Worm (Caenorhabditis elegans) whole organism, young adult: ENCODE results near the gene fbxa-152.

ENCODE experiments used
- C06A6.2 ChIP-seq: fragments of 200-800 bp; sonication (Bioruptor generic); conservative IDR thresholded peaks from 2 replicates; pipeline ENCODE4 v1.3.6; 2022; ENCODE audit warnings: missing genetic modification characterization, missing compliant biosample characterization
- F22D6.2 ChIP-seq: sonication (generic microtip); optimal IDR thresholded peaks from 2 replicates; lab custom pipeline; 2016; ENCODE audit warnings: mild to moderate bottlenecking, missing genetic modification characterization, missing compliant biosample characterization
- F49E8.2 ChIP-seq: sonication (generic microtip); optimal IDR thresholded peaks from 3 replicates; lab custom pipeline; 2017; ENCODE audit warnings: missing genetic modification characterization, mild to moderate bottlenecking, missing compliant biosample characterization, antibody characterized with exemption, moderate library complexity; ENCODE audit not compliant: insufficient read depth
- F57A8.1 ChIP-seq: fragments of 200-800 bp; sonication (Bioruptor generic); optimal IDR thresholded peaks from 2 replicates; lab custom pipeline; 2018; ENCODE audit warnings: mild to moderate bottlenecking, missing genetic modification characterization, moderate library complexity, missing compliant biosample characterization
- F57C9.4 ChIP-seq: sonication (generic microtip); optimal IDR thresholded peaks from 2 replicates; lab custom pipeline; 2017; ENCODE audit warnings: mild to moderate bottlenecking, missing genetic modification characterization, missing compliant biosample characterization
- T07F8.4 ChIP-seq: sonication (generic microtip); optimal IDR thresholded peaks from 2 replicates; lab custom pipeline; 2016; ENCODE audit warnings: mild to moderate bottlenecking, missing genetic modification characterization, moderate library complexity, missing compliant biosample characterization
- Y56A3A.18 ChIP-seq: fragments of 200-800 bp; sonication (Bioruptor generic); IDR thresholded peaks from 2 replicates; pipeline ENCODE4 v1.3.6; 2022; ENCODE audit warnings: missing genetic modification reagents, missing genetic modification characterization, missing compliant biosample characterization
- atf-7 ChIP-seq: sonication (generic microtip); optimal IDR thresholded peaks from 2 replicates; lab custom pipeline; 2017; ENCODE audit warnings: mild to moderate bottlenecking, missing genetic modification characterization, missing compliant biosample characterization
- bed-1 ChIP-seq: fragments of 200-800 bp; sonication (Bioruptor generic); IDR thresholded peaks from 2 replicates; pipeline ENCODE4 v1.3.6; 2022; ENCODE audit warnings: missing genetic modification reagents, missing genetic modification characterization, missing compliant biosample characterization
- ceh-58 ChIP-seq: fragments of 200-800 bp; sonication (Bioruptor generic); IDR thresholded peaks from 2 replicates; pipeline ENCODE4 v1.3.6; 2022; ENCODE audit warnings: missing genetic modification characterization, missing compliant biosample characterization
- ceh-91 ChIP-seq: fragments of 200-800 bp; sonication (Bioruptor generic); IDR thresholded peaks from 2 replicates; pipeline ENCODE4 v1.3.6; 2022; ENCODE audit warnings: missing genetic modification reagents, missing genetic modification characterization, missing compliant biosample characterization
- dpff-1 ChIP-seq: sonication (generic microtip); optimal IDR thresholded peaks from 2 replicates; lab custom pipeline; 2017; ENCODE audit warnings: mild to moderate bottlenecking, missing genetic modification characterization, missing compliant biosample characterization
- dpl-1 ChIP-seq: fragments of 150-350 bp; optimal IDR thresholded peaks from 2 replicates; lab custom pipeline; 2014; ENCODE audit warnings: missing biosample characterization, missing genetic modification reagents, missing genetic modification characterization
- egl-44 ChIP-seq: fragments of 200-800 bp; sonication (Bioruptor generic); IDR thresholded peaks from 2 replicates; pipeline ENCODE4 v1.3.6; 2022; ENCODE audit warnings: missing genetic modification reagents, missing genetic modification characterization, missing compliant biosample characterization
- hlh-26 ChIP-seq: fragments of 200-800 bp; sonication (Bioruptor generic); conservative IDR thresholded peaks from 2 replicates; pipeline ENCODE4 v1.3.6; 2022; ENCODE audit warnings: missing genetic modification reagents, missing genetic modification characterization, missing compliant biosample characterization
- hmg-1.2 ChIP-seq: fragments of 200-800 bp; sonication (Bioruptor generic); IDR thresholded peaks from 2 replicates; pipeline ENCODE4 v1.3.6; 2022; ENCODE audit warnings: missing genetic modification reagents, missing genetic modification characterization, missing compliant biosample characterization
- hmg-20 ChIP-seq: fragments of 200-800 bp; sonication (Bioruptor generic); IDR thresholded peaks from 2 replicates; pipeline ENCODE4 v1.3.6; 2022; ENCODE audit warnings: missing genetic modification reagents, missing genetic modification characterization, missing compliant biosample characterization
- lin-35 ChIP-seq, 3 experiments: fragments of 150-350 bp in 2 of 3; sonication (generic microtip) in 1 of 3; optimal IDR thresholded peaks; 2 replicates each; lab custom pipeline; 2014 to 2018; ENCODE audit warnings: missing biosample characterization in 3 of 3, missing genetic modification characterization in 3 of 3, missing genetic modification reagents in 3 of 3
- lin-54 ChIP-seq: fragments of 200-800 bp; sonication (Bioruptor generic); optimal IDR thresholded peaks from 2 replicates; lab custom pipeline; 2018; ENCODE audit warnings: mild to moderate bottlenecking, missing genetic modification characterization, missing compliant biosample characterization
- madf-6 ChIP-seq: fragments of 200-800 bp; sonication (Bioruptor generic); IDR thresholded peaks from 2 replicates; pipeline ENCODE4 v1.3.6; 2022; ENCODE audit warnings: missing genetic modification reagents, missing genetic modification characterization, missing compliant biosample characterization
- nhr-120 ChIP-seq: fragments of 200-800 bp; sonication (Bioruptor generic); IDR thresholded peaks from 2 replicates; pipeline ENCODE4 v1.3.6; 2022; ENCODE audit warnings: missing genetic modification characterization, missing compliant biosample characterization
- nhr-90 ChIP-seq: sonication (generic microtip); optimal IDR thresholded peaks from 2 replicates; lab custom pipeline; 2016; ENCODE audit warnings: missing genotype, mild to moderate bottlenecking, missing genetic modification characterization, missing compliant biosample characterization
- pbrm-1 ChIP-seq: fragments of 200-800 bp; sonication (Bioruptor generic); IDR thresholded peaks from 2 replicates; pipeline ENCODE4 v1.3.6; 2022; ENCODE audit warnings: missing genetic modification reagents, missing genetic modification characterization, missing compliant biosample characterization
- rcor-1 ChIP-seq: fragments of 200-800 bp; sonication (Bioruptor generic); IDR thresholded peaks from 2 replicates; pipeline ENCODE4 v1.3.6; 2022; ENCODE audit warnings: missing genetic modification reagents, missing genetic modification characterization, missing compliant biosample characterization
- rec-8 ChIP-seq, 2 experiments: sonication (generic microtip); optimal IDR thresholded peaks; 2 replicates each; lab custom pipeline; 2016; ENCODE audit warnings: mild to moderate bottlenecking in 2 of 2, missing genetic modification characterization in 2 of 2, missing genetic modification reagents in 2 of 2, missing genotype in 2 of 2, missing biosample characterization in 1 of 2, missing compliant biosample characterization in 1 of 2, moderate library complexity in 1 of 2
- sea-2 ChIP-seq: fragments of 200-800 bp; sonication (Bioruptor generic); IDR thresholded peaks from 2 replicates; pipeline ENCODE4 v1.3.6; 2022; ENCODE audit warnings: missing genetic modification characterization, missing compliant biosample characterization
- snpc-1.1 ChIP-seq: sonication (generic microtip); optimal IDR thresholded peaks from 2 replicates; lab custom pipeline; 2017; ENCODE audit warnings: missing genetic modification characterization, mild to moderate bottlenecking, missing compliant biosample characterization, antibody characterized with exemption, moderate library complexity, missing genotype, missing genetic modification reagents; ENCODE audit not compliant: insufficient read depth
- snpc-3.4 ChIP-seq: sonication (generic microtip); optimal IDR thresholded peaks from 2 replicates; lab custom pipeline; 2017; ENCODE audit warnings: missing genetic modification characterization, mild to moderate bottlenecking, missing compliant biosample characterization, antibody characterized with exemption, moderate library complexity, missing genotype, missing genetic modification reagents
- somi-1 ChIP-seq: fragments of 200-800 bp; sonication (Bioruptor generic); optimal IDR thresholded peaks from 2 replicates; lab custom pipeline; 2018; ENCODE audit warnings: mild to moderate bottlenecking, missing genetic modification characterization, missing compliant biosample characterization
- tbp1 ChIP-seq: fragments of 200-800 bp; sonication (Bioruptor generic); optimal IDR thresholded peaks from 2 replicates; lab custom pipeline; 2018; ENCODE audit warnings: mild to moderate bottlenecking, missing genetic modification characterization, missing compliant biosample characterization
- tbx-9 ChIP-seq: sonication (generic microtip); optimal IDR thresholded peaks from 2 replicates; lab custom pipeline; 2016; ENCODE audit warnings: borderline replicate concordance, missing genetic modification characterization, inconsistent platforms, missing compliant biosample characterization
- tlf-1 ChIP-seq: fragments of 200-800 bp; sonication (Bioruptor generic); optimal IDR thresholded peaks from 2 replicates; lab custom pipeline; 2018; ENCODE audit warnings: mild to moderate bottlenecking, missing genetic modification characterization, missing compliant biosample characterization
- unc-62 ChIP-seq: fragments of 150-350 bp; optimal IDR thresholded peaks from 2 replicates; lab custom pipeline; 2014; ENCODE audit warnings: missing biosample characterization, missing genetic modification reagents, missing genetic modification characterization
- ztf-18 ChIP-seq: sonication (generic microtip); optimal IDR thresholded peaks from 2 replicates; lab custom pipeline; 2016; ENCODE audit warnings: missing genotype, mild to moderate bottlenecking, missing genetic modification characterization, missing compliant biosample characterization
- ztf-28 ChIP-seq: fragments of 200-800 bp; sonication (Bioruptor generic); IDR thresholded peaks from 2 replicates; pipeline ENCODE4 v1.3.6; 2022; ENCODE audit warnings: missing genetic modification reagents, missing genetic modification characterization, missing compliant biosample characterization

The fbxa-152 gene

ce11 chrV:15621518-15621917 is 19.4 kb upstream of the fbxa-152 start, which contains the start of gene C55A1.1:
C55A1.1 (plus strand) TSS chrV:15621818.
- no peak for TF ChIP-seq snpc-3.4 (tag; lab: Kevin White, UChicago)
- TF ChIP-seq egl-44 (GFP tag; lab: Robert Waterston, UW) = no peak
- TF ChIP-seq F49E8.2 (tag; lab: Kevin White, UChicago) = no peak
- TF ChIP-seq hlh-26 (GFP tag; lab: Robert Waterston, UW) = no peak
- no peak for TF ChIP-seq ceh-58 (GFP tag; lab: Robert Waterston, UW)
- no peak for TF ChIP-seq madf-6
- TF ChIP-seq nhr-90 (tag; lab: Kevin White, UChicago) = no peak
- TF ChIP-seq, all 124 proteins: peak for 0

- TF ChIP-seq rcor-1 = no peak
- no peak for TF ChIP-seq unc-62 (GFP tag; lab: Kevin White, UChicago)
- TF ChIP-seq ztf-28 = no peak
- TF ChIP-seq bed-1 (GFP tag; lab: Robert Waterston, UW) = no peak
- no peak for TF ChIP-seq atf-7 (tag; lab: Kevin White, UChicago)
- TF ChIP-seq madf-6 = no peak
- no peak for TF ChIP-seq tlf-1
- no peak for TF ChIP-seq sea-2
- TF ChIP-seq tbx-9 = no peak
- no peak for TF ChIP-seq lin-54
- TF ChIP-seq Y56A3A.18 (GFP tag; lab: Robert Waterston, UW) = no peak
- TF ChIP-seq dpff-1 (tag; lab: Kevin White, UChicago) = no peak
- TF ChIP-seq tbp1 (GFP tag; lab: Kevin White, UChicago) = no peak
- no peak for TF ChIP-seq hmg-20 (GFP tag; lab: Robert Waterston, UW)
- TF ChIP-seq, all 124 proteins: peak for 0
Measured at ce11 chrV:15614534-15614933, 12.4 kb upstream of the fbxa-152 start.

ce11 chrV:15612886-15613285 is 10.7 kb upstream of the fbxa-152 start, which contains the start of gene str-263:
str-263 (plus strand) TSS chrV:15613186.
- TF ChIP-seq snpc-1.1 (tag; lab: Kevin White, UChicago) = no peak
- no peak for TF ChIP-seq pbrm-1 (GFP tag; lab: Robert Waterston, UW)
- no peak for TF ChIP-seq nhr-120
- TF ChIP-seq F57A8.1 = no peak
- no peak for TF ChIP-seq lin-35 (GFP tag; optimal IDR thresholded peaks at IDR 0.05; lab: Kevin White, UChicago)
- TF ChIP-seq F22D6.2 (tag; lab: Kevin White, UChicago) = no peak
- TF ChIP-seq dpl-1 = no peak
- TF ChIP-seq ceh-91 (GFP tag; lab: Robert Waterston, UW) = no peak
- TF ChIP-seq hlh-26 (GFP tag; lab: Robert Waterston, UW) = no peak
- TF ChIP-seq C06A6.2 = no peak
- no peak for TF ChIP-seq ztf-18 (tag; lab: Kevin White, UChicago)
- TF ChIP-seq somi-1 (GFP tag; lab: Kevin White, UChicago) = no peak
- no peak for TF ChIP-seq egl-44 (GFP tag; lab: Robert Waterston, UW)
- no peak for TF ChIP-seq rec-8 (tag; optimal IDR thresholded peaks at IDR 0.05; lab: Kevin White, UChicago)
- no peak for TF ChIP-seq T07F8.4 (tag; lab: Kevin White, UChicago)
- TF ChIP-seq F57C9.4 = no peak

- TF ChIP-seq egl-44 (GFP tag; lab: Robert Waterston, UW) (no peak), hmg-1.2 (GFP tag; lab: Robert Waterston, UW) (peak; percentile 23; the same call in 1 of the 2 replicates)
Measured at ce11 chrV:15610350-15610940, 8.3 kb upstream of the fbxa-152 start, which contains the start of the genes fbxa-153 and str-12. fbxa-153 (minus strand) TSS chrV:15610384. str-12 (plus strand) TSS chrV:15610890.
